Worm (Caenorhabditis elegans) whole organism, L4 larva: ENCODE measurements around the gene tag-153.

Experiments
- D1046.2 ChIP-seq: fragments of 200-800 bp; sonication (Bioruptor generic); IDR thresholded peaks from 2 replicates; pipeline ENCODE4 v1.3.6; 2022; ENCODE audit warnings: missing genetic modification characterization, missing compliant biosample characterization
- F37D6.2 ChIP-seq: sonication (generic microtip); optimal IDR thresholded peaks from 2 replicates; lab custom pipeline; 2016; ENCODE audit warnings: mild to moderate bottlenecking, missing genetic modification characterization, missing compliant biosample characterization
- F44E2.7 ChIP-seq: fragments of 200-800 bp; sonication (Bioruptor generic); IDR thresholded peaks from 2 replicates; pipeline ENCODE4 v2.1.2; 2022; ENCODE audit warnings: missing genetic modification characterization, missing compliant biosample characterization
- T20F7.1 ChIP-seq: fragments of 200-800 bp; sonication (Bioruptor generic); optimal IDR thresholded peaks from 2 replicates; lab custom pipeline; 2018; ENCODE audit warnings: mild to moderate bottlenecking, missing genetic modification characterization, missing compliant biosample characterization
- T26A8.4 ChIP-seq: fragments of 200-800 bp; sonication (Bioruptor generic); IDR thresholded peaks from 2 replicates; pipeline ENCODE4 v1.3.6; 2022; ENCODE audit warnings: missing genetic modification characterization, missing compliant biosample characterization
- Y48G9A.11 ChIP-seq: fragments of 200-800 bp; sonication (Bioruptor generic); IDR thresholded peaks from 2 replicates; pipeline ENCODE4 v1.3.6; 2022; ENCODE audit warnings: missing genetic modification reagents, missing genetic modification characterization, missing compliant biosample characterization
- Y5F2A.4 ChIP-seq: fragments of 200-800 bp; sonication (Bioruptor generic); optimal IDR thresholded peaks from 2 replicates; lab custom pipeline; 2018; ENCODE audit warnings: mild to moderate bottlenecking, missing genetic modification characterization, missing compliant biosample characterization
- Y75B8A.6 ChIP-seq: fragments of 200-800 bp; sonication (Bioruptor generic); IDR thresholded peaks from 2 replicates; pipeline ENCODE4 v1.3.6; 2022; ENCODE audit warnings: missing genetic modification reagents, missing genetic modification characterization, missing compliant biosample characterization
- ZK546.5 ChIP-seq, 2 experiments: sonication (generic microtip); optimal IDR thresholded peaks; 2 replicates each; lab custom pipeline; 2017; ENCODE audit warnings: missing biosample characterization in 2 of 2, missing genetic modification characterization in 2 of 2
- aly-2 ChIP-seq: sonication (generic microtip); optimal IDR thresholded peaks from 2 replicates; lab custom pipeline; 2018; ENCODE audit warnings: missing biosample characterization, missing genetic modification characterization
- attf-4 ChIP-seq: sonication (generic microtip); optimal IDR thresholded peaks from 3 replicates; lab custom pipeline; 2017; ENCODE audit warnings: missing biosample characterization, missing genetic modification characterization
- ceh-28 ChIP-seq: fragments of 150-350 bp; optimal IDR thresholded peaks from 2 replicates; lab custom pipeline; 2014; ENCODE audit warnings: missing biosample characterization, missing genetic modification reagents, missing genetic modification characterization
- ceh-32 ChIP-seq: sonication (generic microtip); optimal IDR thresholded peaks from 2 replicates; lab custom pipeline; 2016; ENCODE audit warnings: mild to moderate bottlenecking, missing genetic modification characterization, missing compliant biosample characterization; ENCODE audit not compliant: poor library complexity
- ceh-44 ChIP-seq: fragments of 200-800 bp; sonication (Bioruptor generic); IDR thresholded peaks from 2 replicates; pipeline ENCODE4 v1.3.6; 2022; ENCODE audit warnings: missing genetic modification reagents, missing genetic modification characterization, missing compliant biosample characterization
- ceh-62 ChIP-seq: sonication (generic microtip); optimal IDR thresholded peaks from 2 replicates; lab custom pipeline; 2017; ENCODE audit warnings: missing biosample characterization, missing genetic modification characterization
- cey-2 ChIP-seq: sonication (generic microtip); optimal IDR thresholded peaks from 3 replicates; lab custom pipeline; 2017; ENCODE audit warnings: missing genetic modification characterization, mild to moderate bottlenecking, missing compliant biosample characterization, antibody characterized with exemption, borderline replicate concordance; ENCODE audit not compliant: insufficient read depth
- daf-19 ChIP-seq: fragments of 200-800 bp; sonication (Bioruptor generic); conservative IDR thresholded peaks from 2 replicates; pipeline ENCODE4 v1.3.6; 2022; ENCODE audit warnings: missing genetic modification characterization, missing compliant biosample characterization
- dpl-1 ChIP-seq: fragments of 150-350 bp; optimal IDR thresholded peaks from 2 replicates; lab custom pipeline; 2014; ENCODE audit warnings: missing biosample characterization, missing genetic modification reagents, missing genetic modification characterization
- dve-1 ChIP-seq: sonication (generic microtip); optimal IDR thresholded peaks from 2 replicates; lab custom pipeline; 2017; ENCODE audit warnings: antibody characterized with exemption, mild to moderate bottlenecking, missing genetic modification characterization, missing compliant biosample characterization; ENCODE audit not compliant: insufficient read depth
- egl-43 ChIP-seq: fragments of 200-800 bp; sonication (Bioruptor generic); IDR thresholded peaks from 2 replicates; pipeline ENCODE4 v1.3.6; 2022; ENCODE audit warnings: missing genetic modification reagents, missing genetic modification characterization, missing compliant biosample characterization
- fkh-10 ChIP-seq: fragments of 150-350 bp; optimal IDR thresholded peaks from 2 replicates; lab custom pipeline; 2014; ENCODE audit warnings: missing biosample characterization, missing genetic modification reagents, missing genetic modification characterization
- fos-1 ChIP-seq: fragments of 150-350 bp; optimal IDR thresholded peaks from 2 replicates; lab custom pipeline; 2014; ENCODE audit warnings: missing biosample characterization, missing genetic modification characterization
- hif-1 ChIP-seq, 2 experiments: sonication (generic microtip); optimal IDR thresholded peaks; 2 replicates each; lab custom pipeline; 2016 to 2017; ENCODE audit warnings: missing compliant biosample characterization in 2 of 2, missing genetic modification characterization in 2 of 2, missing genetic modification reagents in 2 of 2, missing genotype in 2 of 2, mild to moderate bottlenecking in 1 of 2
- hlh-30 ChIP-seq: sonication (generic microtip); optimal IDR thresholded peaks from 2 replicates; lab custom pipeline; 2017; ENCODE audit warnings: antibody characterized with exemption, mild to moderate bottlenecking, missing genetic modification characterization, missing compliant biosample characterization; ENCODE audit not compliant: insufficient read depth
- hmg-1.1 ChIP-seq: fragments of 200-800 bp; sonication (Bioruptor generic); IDR thresholded peaks from 2 replicates; pipeline ENCODE4 v1.3.6; 2022; ENCODE audit warnings: missing genetic modification reagents, missing genetic modification characterization, missing compliant biosample characterization
- jun-1 ChIP-seq: fragments of 150-350 bp; optimal IDR thresholded peaks from 2 replicates; lab custom pipeline; 2014; ENCODE audit warnings: missing biosample characterization, missing genetic modification reagents, missing genetic modification characterization
- lin-29 ChIP-seq: fragments of 200-800 bp; sonication (Bioruptor generic); IDR thresholded peaks from 2 replicates; pipeline ENCODE4 v1.3.6; 2022; ENCODE audit warnings: missing genetic modification reagents, missing genetic modification characterization, missing compliant biosample characterization
- lin-39 ChIP-seq: fragments of 150-350 bp; optimal IDR thresholded peaks from 2 replicates; lab custom pipeline; 2014; ENCODE audit warnings: missing biosample characterization, missing genetic modification reagents, missing genetic modification characterization
- lsy-2 ChIP-seq, 2 experiments: fragments of 150-350 bp in 1 of 2; sonication (generic microtip) in 1 of 2; optimal IDR thresholded peaks; 2 replicates each; lab custom pipeline; 2014 to 2017; ENCODE audit warnings: missing biosample characterization in 2 of 2, missing genetic modification characterization in 2 of 2
- madf-5 ChIP-seq, 2 experiments: fragments of 200-800 bp; sonication (Bioruptor generic); IDR thresholded peaks; 2 replicates each; pipeline ENCODE4 v1.3.6; 2022; ENCODE audit warnings: missing compliant biosample characterization in 2 of 2, missing genetic modification characterization in 2 of 2
- madf-9 ChIP-seq: fragments of 200-800 bp; sonication (Bioruptor generic); conservative IDR thresholded peaks from 2 replicates; pipeline ENCODE4 v1.3.6; 2022; ENCODE audit warnings: missing genetic modification reagents, missing genetic modification characterization, missing compliant biosample characterization
- mes-2 ChIP-seq: sonication (generic microtip); optimal IDR thresholded peaks from 2 replicates; lab custom pipeline; 2016; ENCODE audit warnings: missing genotype, mild to moderate bottlenecking, missing genetic modification characterization, missing compliant biosample characterization; ENCODE audit not compliant: poor library complexity, severe bottlenecking
- nhr-11 ChIP-seq: fragments of 150-350 bp; optimal IDR thresholded peaks from 2 replicates; lab custom pipeline; 2014; ENCODE audit warnings: missing biosample characterization, missing genetic modification characterization
- nhr-111 ChIP-seq: fragments of 200-800 bp; sonication (Bioruptor generic); optimal IDR thresholded peaks from 2 replicates; lab custom pipeline; 2018; ENCODE audit warnings: mild to moderate bottlenecking, missing genetic modification characterization, missing compliant biosample characterization
- nhr-28 ChIP-seq: fragments of 150-350 bp; optimal IDR thresholded peaks from 2 replicates; lab custom pipeline; 2014; ENCODE audit warnings: missing biosample characterization, missing genetic modification characterization
- nhr-48 ChIP-seq: sonication (generic microtip); optimal IDR thresholded peaks from 2 replicates; lab custom pipeline; 2016; ENCODE audit warnings: mild to moderate bottlenecking, missing genetic modification characterization, missing compliant biosample characterization
- nhr-6 ChIP-seq: fragments of 150-350 bp; optimal IDR thresholded peaks from 2 replicates; lab custom pipeline; 2014; ENCODE audit warnings: missing biosample characterization, missing genetic modification characterization
- nhr-76 ChIP-seq: fragments of 150-350 bp; optimal IDR thresholded peaks from 2 replicates; lab custom pipeline; 2014; ENCODE audit warnings: missing biosample characterization, missing genetic modification characterization
- pqm-1 ChIP-seq: sonication (generic microtip); optimal IDR thresholded peaks from 2 replicates; lab custom pipeline; 2017; ENCODE audit warnings: missing biosample characterization, missing genetic modification characterization
- rbr-2 ChIP-seq: sonication (generic microtip); optimal IDR thresholded peaks from 2 replicates; lab custom pipeline; 2016; ENCODE audit warnings: missing genotype, missing genetic modification characterization, missing compliant biosample characterization
- sdz-12 ChIP-seq: fragments of 200-800 bp; sonication (Bioruptor generic); optimal IDR thresholded peaks from 2 replicates; lab custom pipeline; 2018; ENCODE audit warnings: mild to moderate bottlenecking, missing genetic modification characterization, missing compliant biosample characterization
- set-16 ChIP-seq: fragments of 200-800 bp; sonication (Bioruptor generic); IDR thresholded peaks from 2 replicates; pipeline ENCODE4 v1.3.6; 2022; ENCODE audit warnings: missing genetic modification reagents, missing genetic modification characterization, missing compliant biosample characterization
- skn-1 ChIP-seq: fragments of 150-350 bp; optimal IDR thresholded peaks from 2 replicates; lab custom pipeline; 2014; ENCODE audit warnings: missing biosample characterization, missing genetic modification characterization
- snpc-4 ChIP-seq: fragments of 150-350 bp; optimal IDR thresholded peaks from 2 replicates; lab custom pipeline; 2014; ENCODE audit warnings: missing biosample characterization, missing genetic modification characterization
- spr-3 ChIP-seq: fragments of 200-800 bp; sonication (Bioruptor generic); optimal IDR thresholded peaks from 2 replicates; lab custom pipeline; 2018; ENCODE audit warnings: mild to moderate bottlenecking, missing genetic modification characterization, missing compliant biosample characterization
- unc-130 ChIP-seq: sonication (generic microtip); optimal IDR thresholded peaks from 2 replicates; lab custom pipeline; 2016; ENCODE audit warnings: missing genetic modification reagents, missing genetic modification characterization, missing compliant biosample characterization
- unc-62 ChIP-seq, 3 experiments: fragments of 150-350 bp in 1 of 3; sonication (generic microtip); optimal IDR thresholded peaks in 2 of 3; peaks in 1 of 3; 1 replicate in 1 of 3; 2 replicates in 2 of 3; lab custom pipeline; 2014 to 2017; ENCODE audit warnings: missing biosample characterization in 3 of 3, missing genetic modification characterization in 3 of 3, missing genetic modification reagents in 3 of 3, missing genotype in 1 of 3
- vab-7 ChIP-seq: fragments of 200-800 bp; sonication (Bioruptor generic); IDR thresholded peaks from 2 replicates; pipeline ENCODE4 v1.3.6; 2022; ENCODE audit warnings: missing genetic modification reagents, missing genetic modification characterization, missing compliant biosample characterization
- zag-1 ChIP-seq: fragments of 150-350 bp; optimal IDR thresholded peaks from 2 replicates; lab custom pipeline; 2014; ENCODE audit warnings: missing biosample characterization, missing genetic modification characterization
- zfp-2 ChIP-seq: sonication (generic microtip); optimal IDR thresholded peaks from 2 replicates; lab custom pipeline; 2016; ENCODE audit warnings: mild to moderate bottlenecking, missing genetic modification characterization, missing compliant biosample characterization
- zip-11 ChIP-seq: fragments of 200-800 bp; sonication (Bioruptor generic); IDR thresholded peaks from 2 replicates; pipeline ENCODE4 v1.3.6; 2022; ENCODE audit warnings: missing genetic modification characterization, missing compliant biosample characterization
- ztf-7 ChIP-seq: fragments of 150-350 bp; optimal IDR thresholded peaks from 2 replicates; lab custom pipeline; 2014; ENCODE audit warnings: missing biosample characterization, missing genetic modification characterization

Gene tag-153

DNA sequence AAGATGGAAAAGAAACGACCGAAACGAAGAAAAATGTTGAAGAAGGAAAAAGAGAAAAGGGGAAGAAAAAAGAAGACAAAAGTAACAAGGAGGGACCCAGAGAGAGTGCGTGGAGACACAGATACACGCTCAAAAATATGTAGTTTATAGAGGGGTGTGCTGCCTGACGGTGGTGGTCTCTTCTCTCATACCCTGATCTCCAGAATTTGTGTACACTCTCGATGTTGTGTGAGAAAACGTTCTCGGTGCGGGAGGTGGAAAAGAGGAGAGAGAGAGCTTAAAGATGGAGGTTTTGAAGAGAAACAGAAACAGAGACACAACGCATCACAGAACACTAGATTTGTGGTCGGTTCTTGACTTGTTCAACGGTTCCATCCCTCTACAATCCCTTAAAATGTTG lies 49.3 kb upstream of the tag-153 start (continued):
- peak; percentile 59 for TF ChIP-seq nhr-11 (tag; lab: Kevin White, UChicago)
- no peak for TF ChIP-seq Y75B8A.6
- no peak for TF ChIP-seq pqm-1 (tag; lab: Kevin White, UChicago)
- TF ChIP-seq ZK546.5 (tag; optimal IDR thresholded peaks at IDR 0.05; lab: Kevin White, UChicago) = no peak
- TF ChIP-seq attf-4 (tag; lab: Kevin White, UChicago) = no peak
- TF ChIP-seq nhr-28 (tag; lab: Kevin White, UChicago) = peak; percentile 94
- no peak for TF ChIP-seq ztf-7 (tag; lab: Kevin White, UChicago)
- TF ChIP-seq rbr-2 (tag; lab: Kevin White, UChicago) = peak; percentile 75
- TF ChIP-seq lin-29 (GFP tag; lab: Robert Waterston, UW) = no peak
- TF ChIP-seq nhr-48 (tag; lab: Kevin White, UChicago) = no peak
- no peak for TF ChIP-seq skn-1 (tag; lab: Kevin White, UChicago)
- TF ChIP-seq set-16 (GFP tag; lab: Robert Waterston, UW) = no peak
- no peak for TF ChIP-seq vab-7
- TF ChIP-seq nhr-76 = no peak
- no peak for TF ChIP-seq cey-2 (tag; lab: Kevin White, UChicago)
- peak in 1 of 2 experiments; percentile 88 for TF ChIP-seq unc-62 (GFP tag; optimal IDR thresholded peaks at IDR 0.05 in 1 of 2; lab: Kevin White, UChicago)
- TF ChIP-seq unc-62 (tag; optimal IDR thresholded peaks at IDR 0.05; lab: Kevin White, UChicago) = no peak
- TF ChIP-seq daf-19 (GFP tag; lab: Robert Waterston, UW) = no peak
- no peak for TF ChIP-seq zag-1 (tag; lab: Kevin White, UChicago)
- peak in 1 of 2 experiments; percentile 57 for TF ChIP-seq hif-1 (tag; optimal IDR thresholded peaks at IDR 0.05; lab: Kevin White, UChicago)
- TF ChIP-seq snpc-4 (tag; lab: Kevin White, UChicago) = no peak
- TF ChIP-seq fkh-10 (GFP tag; lab: Kevin White, UChicago) = peak; percentile 62
- no peak for TF ChIP-seq lin-39 (tag; lab: Kevin White, UChicago)
- TF ChIP-seq lsy-2 (tag; optimal IDR thresholded peaks at IDR 0.05; lab: Kevin White, UChicago) = peak; percentile 62 to 71
- no peak for TF ChIP-seq ceh-62 (tag; lab: Kevin White, UChicago)
- TF ChIP-seq ceh-44 = no peak
- TF ChIP-seq hmg-1.1 (GFP tag; lab: Robert Waterston, UW) = peak; percentile 79
- TF ChIP-seq zfp-2 (tag; lab: Kevin White, UChicago) = no peak
- no peak for TF ChIP-seq Y48G9A.11 (GFP tag; lab: Robert Waterston, UW)
- TF ChIP-seq nhr-6 (tag; lab: Kevin White, UChicago) = no peak
- no peak for TF ChIP-seq madf-5 (GFP tag; IDR thresholded peaks at IDR 0.05; lab: Robert Waterston, UW)
- no peak for TF ChIP-seq madf-9 (GFP tag; lab: Robert Waterston, UW)
- no peak for TF ChIP-seq fos-1
- no peak for TF ChIP-seq zip-11
- TF ChIP-seq dve-1 (tag; lab: Kevin White, UChicago) = peak; percentile 61
- TF ChIP-seq nhr-111 (GFP tag; lab: Kevin White, UChicago) = no peak
- TF ChIP-seq jun-1 (tag; lab: Kevin White, UChicago) = no peak
- no peak for TF ChIP-seq aly-2 (tag; lab: Kevin White, UChicago)
- TF ChIP-seq egl-43 (GFP tag; lab: Robert Waterston, UW) = no peak
- TF ChIP-seq F37D6.2 (tag; lab: Kevin White, UChicago) = no peak
- no peak for TF ChIP-seq T26A8.4
- no peak for TF ChIP-seq ceh-28 (tag; lab: Kevin White, UChicago)
- no peak for TF ChIP-seq D1046.2 (GFP tag; lab: Robert Waterston, UW)
- no peak for TF ChIP-seq F44E2.7 (GFP tag; lab: Robert Waterston, UW)
- no peak for TF ChIP-seq sdz-12
- TF ChIP-seq ceh-32 = no peak
- peak; percentile 55 for TF ChIP-seq hlh-30 (tag; lab: Kevin White, UChicago)
- TF ChIP-seq mes-2 (tag; lab: Kevin White, UChicago) = peak; percentile 46
- no peak for TF ChIP-seq spr-3
- no peak for TF ChIP-seq Y5F2A.4 (GFP tag; lab: Kevin White, UChicago)
- no peak for TF ChIP-seq T20F7.1 (GFP tag; lab: Kevin White, UChicago)
- TF ChIP-seq dpl-1 (GFP tag; lab: Kevin White, UChicago) = peak; percentile 16
- no peak for TF ChIP-seq unc-130 (GFP tag; lab: Kevin White, UChicago)
